Worm (Caenorhabditis elegans): Measurements from ENCODE around the gene ptr-22.

Gene ptr-22

ce11 chrV:18940341-18940740, 9.2 kb upstream of the ptr-22 start, which contains the start of gene Y80D3A.8:
Y80D3A.8 (plus strand) TSS chrV:18940641.
- TF ChIP-seq tab-1 (GFP tag; IDR thresholded peaks at IDR 0.05), result no peak
- no peak for TF ChIP-seq cog-1 (tag; optimal IDR thresholded peaks at IDR 0.05)

- TF ChIP-seq flt-1 (GFP tag; IDR thresholded peaks at IDR 0.05), result no peak
- TF ChIP-seq med-1 (GFP tag; optimal IDR thresholded peaks at IDR 0.05; ENCODE audit: insufficient read depth), result no peak
- TF ChIP-seq tab-1 (GFP tag; IDR thresholded peaks at IDR 0.05), result no peak
- TF ChIP-seq ztf-23 (GFP tag; IDR thresholded peaks at IDR 0.05), result no peak
- TF ChIP-seq klf-2 (GFP tag; conservative IDR thresholded peaks at IDR 0.05), result no peak
- TF ChIP-seq ref-1 (GFP tag; conservative IDR thresholded peaks at IDR 0.05), result no peak
- TF ChIP-seq cog-1 (tag; optimal IDR thresholded peaks at IDR 0.05), result no peak
- TF ChIP-seq T22C8.4 (GFP tag; IDR thresholded peaks at IDR 0.05), result no peak
- TF ChIP-seq ztf-29 (GFP tag; IDR thresholded peaks at IDR 0.05), result no peak
These were observed 6.4 kb upstream of the ptr-22 start for ce11 chrV:18937578-18937977.

- TF ChIP-seq tab-1 (GFP tag; IDR thresholded peaks at IDR 0.05) (no peak), ref-1 (GFP tag; conservative IDR thresholded peaks at IDR 0.05) (no peak)
These were observed 3.4 kb upstream of the ptr-22 start for ce11 chrV:18934539-18934938.

- TF ChIP-seq klf-2 (GFP tag; conservative IDR thresholded peaks at IDR 0.05) (no peak), med-1 (GFP tag; optimal IDR thresholded peaks at IDR 0.05; ENCODE audit: insufficient read depth) (no peak)
These were observed 431 bp downstream of the ptr-22 start for ce11 chrV:18930748-18931147.

ce11 chrV:18917396-18917795, 13.8 kb downstream of the ptr-22 start:
- TF ChIP-seq klf-2 (GFP tag; conservative IDR thresholded peaks at IDR 0.05) (no peak), T22C8.4 (GFP tag; IDR thresholded peaks at IDR 0.05) (peak; percentile 56)

- no peak for TF ChIP-seq ztf-29 (GFP tag; IDR thresholded peaks at IDR 0.05)
- no peak for TF ChIP-seq cog-1 (tag; optimal IDR thresholded peaks at IDR 0.05)
- no peak for TF ChIP-seq ztf-23 (GFP tag; IDR thresholded peaks at IDR 0.05)
- no peak for TF ChIP-seq flt-1 (GFP tag; IDR thresholded peaks at IDR 0.05)
- no peak for TF ChIP-seq klf-2 (GFP tag; conservative IDR thresholded peaks at IDR 0.05)
- TF ChIP-seq tab-1 (GFP tag; IDR thresholded peaks at IDR 0.05), result no peak
- TF ChIP-seq med-1 (GFP tag; optimal IDR thresholded peaks at IDR 0.05; ENCODE audit: insufficient read depth), result no peak
- TF ChIP-seq ref-1 (GFP tag; conservative IDR thresholded peaks at IDR 0.05), result no peak
- no peak for TF ChIP-seq T22C8.4 (GFP tag; IDR thresholded peaks at IDR 0.05)
These were observed 18.1 kb downstream of the ptr-22 start for ce11 chrV:18913120-18913519.

ce11 chrV:18912555-18912954, 18.6 kb downstream of the ptr-22 start:
- TF ChIP-seq med-1 (GFP tag; optimal IDR thresholded peaks at IDR 0.05; ENCODE audit: insufficient read depth) (no peak), ref-1 (GFP tag; conservative IDR thresholded peaks at IDR 0.05) (no peak), ztf-23 (GFP tag; IDR thresholded peaks at IDR 0.05) (0 out of 2 replicates have a peak, but pooled peaks have one; percentile 58), flt-1 (GFP tag; IDR thresholded peaks at IDR 0.05) (no peak), tab-1 (GFP tag; IDR thresholded peaks at IDR 0.05) (no peak), cog-1 (tag; optimal IDR thresholded peaks at IDR 0.05) (no peak)

- TF ChIP-seq med-1 (GFP tag; optimal IDR thresholded peaks at IDR 0.05; ENCODE audit: insufficient read depth) (no peak), tab-1 (GFP tag; IDR thresholded peaks at IDR 0.05) (no peak), klf-2 (GFP tag; conservative IDR thresholded peaks at IDR 0.05) (no peak), flt-1 (GFP tag; IDR thresholded peaks at IDR 0.05) (no peak), T22C8.4 (GFP tag; IDR thresholded peaks at IDR 0.05) (no peak), ztf-29 (GFP tag; IDR thresholded peaks at IDR 0.05) (no peak), ref-1 (GFP tag; conservative IDR thresholded peaks at IDR 0.05) (no peak), cog-1 (tag; optimal IDR thresholded peaks at IDR 0.05) (no peak), ztf-23 (GFP tag; IDR thresholded peaks at IDR 0.05) (no peak)
These were observed 19.4 kb downstream of the ptr-22 start, which contains the start of gene cyp-42A1 for ce11 chrV:18911736-18912135. cyp-42A1 (plus strand) TSS chrV:18912036.

- TF ChIP-seq T22C8.4 (GFP tag; IDR thresholded peaks at IDR 0.05) (no peak), ztf-23 (GFP tag; IDR thresholded peaks at IDR 0.05) (no peak), klf-2 (GFP tag; conservative IDR thresholded peaks at IDR 0.05) (no peak), tab-1 (GFP tag; IDR thresholded peaks at IDR 0.05) (no peak), ztf-29 (GFP tag; IDR thresholded peaks at IDR 0.05) (peak; percentile 33; the same call in 1 of the 2 replicates)
These were observed 21.5 kb downstream of the ptr-22 start for ce11 chrV:18909682-18910081.

- TF ChIP-seq cog-1 (tag; optimal IDR thresholded peaks at IDR 0.05) (no peak), ztf-23 (GFP tag; IDR thresholded peaks at IDR 0.05) (no peak), ztf-29 (GFP tag; IDR thresholded peaks at IDR 0.05) (no peak), ref-1 (GFP tag; conservative IDR thresholded peaks at IDR 0.05) (no peak), klf-2 (GFP tag; conservative IDR thresholded peaks at IDR 0.05) (no peak), med-1 (GFP tag; optimal IDR thresholded peaks at IDR 0.05; ENCODE audit: insufficient read depth) (no peak), T22C8.4 (GFP tag; IDR thresholded peaks at IDR 0.05) (no peak), tab-1 (GFP tag; IDR thresholded peaks at IDR 0.05) (no peak), flt-1 (GFP tag; IDR thresholded peaks at IDR 0.05) (no peak)
These were observed 23.7 kb downstream of the ptr-22 start for ce11 chrV:18907519-18907918.

- no peak for TF ChIP-seq ref-1 (GFP tag; conservative IDR thresholded peaks at IDR 0.05)
- no peak for TF ChIP-seq ztf-29 (GFP tag; IDR thresholded peaks at IDR 0.05)
- TF ChIP-seq ztf-23 (GFP tag; IDR thresholded peaks at IDR 0.05), result no peak
- no peak for TF ChIP-seq flt-1 (GFP tag; IDR thresholded peaks at IDR 0.05)
- no peak for TF ChIP-seq T22C8.4 (GFP tag; IDR thresholded peaks at IDR 0.05)
- no peak for TF ChIP-seq klf-2 (GFP tag; conservative IDR thresholded peaks at IDR 0.05)
- TF ChIP-seq med-1 (GFP tag; optimal IDR thresholded peaks at IDR 0.05; ENCODE audit: insufficient read depth), result no peak
- no peak for TF ChIP-seq cog-1 (tag; optimal IDR thresholded peaks at IDR 0.05)
- TF ChIP-seq tab-1 (GFP tag; IDR thresholded peaks at IDR 0.05), result no peak
These were observed 27.7 kb downstream of the ptr-22 start, which contains the start of gene mihp-2 for ce11 chrV:18903472-18903871. mihp-2 (plus strand) TSS chrV:18903772.

Measured in whole organism, midembryonic.